Worm (Caenorhabditis elegans): ENCODE results near the gene Y48A6B.9.

ce11 chrIII:11012264-11012663, 20.7 kb upstream of the Y48A6B.9 start, which contains the start of gene kvs-4:
- TF ChIP-seq aly-2 (tag; optimal IDR thresholded peaks at IDR 0.05) (no peak), fos-1 (tag; optimal IDR thresholded peaks at IDR 0.05) (no peak), ztf-11 (tag; optimal IDR thresholded peaks at IDR 0.05) (no peak), zag-1 (tag; optimal IDR thresholded peaks at IDR 0.05) (no peak), unc-62 (GFP tag; optimal IDR thresholded peaks at IDR 0.05) (no peak), elt-3 (tag; optimal IDR thresholded peaks at IDR 0.05) (no peak)
